Fruit fly (Drosophila melanogaster) whole organism, embryonic: ENCODE data around the gene CG42827.

ENCODE experiments used
- Atf3 ChIP-seq: fragments of 200-800 bp; sonication (Bioruptor generic); optimal IDR thresholded peaks from 3 replicates; lab custom pipeline; 2016; ENCODE audit warnings: missing biosample characterization, missing genetic modification characterization
- B-H1 ChIP-seq: fragments of 200-800 bp; sonication (Bioruptor generic); IDR thresholded peaks from 3 replicates; pipeline ENCODE4 v1.3.6; 2022; ENCODE audit warnings: missing biosample characterization, missing genetic modification characterization
- CG1024 ChIP-seq: fragments of 200-800 bp; sonication (Bioruptor generic); IDR thresholded peaks from 2 replicates; pipeline ENCODE4 v1.3.6; 2022; ENCODE audit warnings: missing biosample characterization, missing genetic modification characterization
- CG10267 ChIP-seq: fragments of 200-800 bp; sonication (Bioruptor generic); optimal IDR thresholded peaks from 2 replicates; lab custom pipeline; 2018; ENCODE audit warnings: missing biosample characterization, mild to moderate bottlenecking, missing genetic modification characterization, moderate library complexity
- CG12236 ChIP-seq: fragments of 200-800 bp; sonication (Bioruptor generic); optimal IDR thresholded peaks from 2 replicates; lab custom pipeline; 2016; ENCODE audit warnings: missing biosample characterization, missing genetic modification characterization
- CG1233 ChIP-seq: fragments of 200-800 bp; sonication (Bioruptor generic); optimal IDR thresholded peaks from 4 replicates; lab custom pipeline; 2018; ENCODE audit warnings: missing biosample characterization, mild to moderate bottlenecking, missing genetic modification characterization
- CG12942 ChIP-seq: fragments of 200-800 bp; sonication (Bioruptor generic); optimal IDR thresholded peaks from 3 replicates; lab custom pipeline; 2016; ENCODE audit warnings: missing biosample characterization, missing genetic modification characterization
- CG14710 ChIP-seq: fragments of 200-800 bp; sonication (Bioruptor generic); optimal IDR thresholded peaks from 3 replicates; lab custom pipeline; 2019; ENCODE audit warnings: missing biosample characterization, mild to moderate bottlenecking, missing genetic modification characterization, moderate library complexity
- CG15073 ChIP-seq: fragments of 200-800 bp; sonication (Bioruptor generic); optimal IDR thresholded peaks from 2 replicates; lab custom pipeline; 2016; ENCODE audit warnings: missing biosample characterization, missing genetic modification characterization
- CG17328 ChIP-seq: fragments of 200-800 bp; sonication (Bioruptor generic); IDR thresholded peaks from 2 replicates; pipeline ENCODE4 v1.3.6; 2022; ENCODE audit warnings: missing biosample characterization, missing genetic modification characterization
- CG17829 ChIP-seq: fragments of 200-800 bp; optimal IDR thresholded peaks from 2 replicates; lab custom pipeline; 2019; ENCODE audit warnings: missing biosample characterization, mild to moderate bottlenecking, missing genetic modification characterization, moderate library complexity
- CG18619 ChIP-seq: fragments of 200-800 bp; sonication (Bioruptor generic); optimal IDR thresholded peaks from 3 replicates; lab custom pipeline; 2017; ENCODE audit warnings: missing biosample characterization, mild to moderate bottlenecking, missing genetic modification characterization
- CG2120 ChIP-seq: fragments of 200-800 bp; sonication (Bioruptor generic); optimal IDR thresholded peaks from 3 replicates; lab custom pipeline; 2016; ENCODE audit warnings: missing biosample characterization, missing genetic modification characterization
- CG30020 ChIP-seq: fragments of 200-800 bp; optimal IDR thresholded peaks from 2 replicates; lab custom pipeline; 2019; ENCODE audit warnings: missing biosample characterization, mild to moderate bottlenecking, missing genetic modification characterization, moderate library complexity
- CG3163 ChIP-seq: fragments of 200-800 bp; sonication (Bioruptor generic); optimal IDR thresholded peaks from 3 replicates; lab custom pipeline; 2016; ENCODE audit warnings: missing biosample characterization, missing genetic modification characterization
- CG7745 ChIP-seq: fragments of 200-800 bp; sonication (Bioruptor generic); optimal IDR thresholded peaks from 2 replicates; lab custom pipeline; 2018; ENCODE audit warnings: missing biosample characterization, mild to moderate bottlenecking, missing genetic modification characterization, moderate library complexity
- CG7987 ChIP-seq: fragments of 200-800 bp; sonication (Bioruptor generic); optimal IDR thresholded peaks from 2 replicates; lab custom pipeline; 2018; ENCODE audit warnings: missing biosample characterization, mild to moderate bottlenecking, missing genetic modification characterization, moderate library complexity
- D19B ChIP-seq: fragments of 200-800 bp; sonication (Bioruptor generic); optimal IDR thresholded peaks from 2 replicates; lab custom pipeline; 2017; ENCODE audit warnings: missing biosample characterization, mild to moderate bottlenecking, missing genetic modification characterization
- Eip74EF ChIP-seq, 2 experiments: fragments of 200-800 bp in 1 of 2; fragments of >200 bp in 1 of 2; sonication (Bioruptor generic) in 1 of 2; optimal IDR thresholded peaks; 2 replicates each; lab custom pipeline; 2017 to 2019; ENCODE audit warnings: missing biosample characterization in 2 of 2, missing genetic modification characterization in 2 of 2, mild to moderate bottlenecking in 1 of 2, moderate library complexity in 1 of 2
- Hmr ChIP-seq: fragments of 200-800 bp; sonication (Bioruptor generic); optimal IDR thresholded peaks from 3 replicates; lab custom pipeline; 2017; ENCODE audit warnings: mild to moderate bottlenecking, missing biosample characterization, missing genetic modification reagents, missing genetic modification characterization
- Meics ChIP-seq: fragments of 200-800 bp; sonication (Bioruptor generic); optimal IDR thresholded peaks from 2 replicates; lab custom pipeline; 2017; ENCODE audit warnings: missing biosample characterization, mild to moderate bottlenecking, missing genetic modification characterization
- Neu2 ChIP-seq: fragments of 200-800 bp; sonication (Bioruptor generic); optimal IDR thresholded peaks from 3 replicates; lab custom pipeline; 2016; ENCODE audit warnings: missing biosample characterization, missing genetic modification characterization, borderline replicate concordance
- Oli ChIP-seq: fragments of 200-800 bp; sonication (Bioruptor generic); optimal IDR thresholded peaks from 2 replicates; lab custom pipeline; 2018; ENCODE audit warnings: missing biosample characterization, mild to moderate bottlenecking, missing genetic modification characterization, moderate library complexity
- Pdp1 ChIP-seq, 2 experiments: fragments of 200-800 bp; sonication (Bioruptor generic); optimal IDR thresholded peaks; 3 replicates each; lab custom pipeline; 2016; ENCODE audit warnings: missing biosample characterization in 2 of 2, missing genetic modification characterization in 2 of 2, mild to moderate bottlenecking in 1 of 2, moderate library complexity in 1 of 2
- Ravus ChIP-seq: fragments of 200-800 bp; sonication (Bioruptor generic); IDR thresholded peaks from 2 replicates; pipeline ENCODE4 v1.3.6; 2022; ENCODE audit warnings: missing biosample characterization, missing genetic modification characterization
- Sox100B ChIP-seq: fragments of 200-800 bp; sonication (Bioruptor generic); optimal IDR thresholded peaks from 3 replicates; lab custom pipeline; 2018; ENCODE audit warnings: missing biosample characterization, mild to moderate bottlenecking, missing genetic modification characterization
- Sox102F ChIP-seq: fragments of 200-800 bp; sonication (Bioruptor generic); optimal IDR thresholded peaks from 2 replicates; lab custom pipeline; 2018; ENCODE audit warnings: missing biosample characterization, mild to moderate bottlenecking, missing genetic modification characterization, moderate library complexity
- Taf1 ChIP-seq: fragments of 200-800 bp; sonication (Bioruptor generic); IDR thresholded peaks from 2 replicates; pipeline ENCODE4 v1.3.6; 2022; ENCODE audit warnings: missing biosample characterization, missing genetic modification characterization
- Tbp ChIP-seq: fragments of >200 bp; optimal IDR thresholded peaks from 2 replicates; lab custom pipeline; 2018; ENCODE audit warnings: missing biosample characterization, missing genetic modification characterization
- Usf ChIP-seq: fragments of 200-800 bp; sonication (Bioruptor generic); optimal IDR thresholded peaks from 2 replicates; lab custom pipeline; 2017; ENCODE audit warnings: missing genotype, missing biosample characterization, missing genetic modification characterization
- ac ChIP-seq: fragments of 200-800 bp; sonication (Bioruptor generic); optimal IDR thresholded peaks from 3 replicates; lab custom pipeline; 2017; ENCODE audit warnings: missing biosample characterization, mild to moderate bottlenecking, missing genetic modification characterization
- cato ChIP-seq: fragments of 200-800 bp; sonication (Bioruptor generic); optimal IDR thresholded peaks from 2 replicates; lab custom pipeline; 2016; ENCODE audit warnings: missing biosample characterization, missing genetic modification characterization, borderline replicate concordance
- dan ChIP-seq: fragments of 200-800 bp; sonication (Bioruptor generic); IDR thresholded peaks from 2 replicates; pipeline ENCODE4 v1.3.6; 2022; ENCODE audit warnings: missing biosample characterization, missing genetic modification characterization
- fd64A ChIP-seq: fragments of 200-800 bp; sonication (Bioruptor generic); optimal IDR thresholded peaks from 3 replicates; lab custom pipeline; 2018; ENCODE audit warnings: missing biosample characterization, mild to moderate bottlenecking, missing genetic modification characterization
- gem ChIP-seq: fragments of 200-800 bp; sonication (Bioruptor generic); optimal IDR thresholded peaks from 2 replicates; lab custom pipeline; 2019; ENCODE audit warnings: missing biosample characterization, mild to moderate bottlenecking, missing genetic modification characterization, moderate library complexity
- hkb ChIP-seq, 2 experiments: fragments of 200-800 bp in 1 of 2; fragments of >200 bp in 1 of 2; sonication (Bioruptor generic) in 1 of 2; IDR thresholded peaks in 1 of 2; optimal IDR thresholded peaks in 1 of 2; 2 replicates each; pipeline versions ENCODE4 v1.3.6 to Lab custom; 2017 to 2022; ENCODE audit warnings: missing biosample characterization in 1 of 2, missing genetic modification characterization in 1 of 2
- insv ChIP-seq, 2 experiments: fragments of 200-800 bp; sonication (Bioruptor generic); optimal IDR thresholded peaks; 3 replicates each; lab custom pipeline; 2016 to 2018; ENCODE audit warnings: missing biosample characterization in 2 of 2, missing genetic modification characterization in 2 of 2
- lab ChIP-seq: fragments of 200-800 bp; sonication (Bioruptor generic); optimal IDR thresholded peaks from 3 replicates; lab custom pipeline; 2017; ENCODE audit warnings: missing biosample characterization, missing genetic modification characterization, mild to moderate bottlenecking, moderate library complexity, missing genetic modification reagents
- lola ChIP-seq, 3 experiments: fragments of >200 bp in 2 of 3; fragments of 200-800 bp in 1 of 3; sonication (Bioruptor generic) in 1 of 3; optimal IDR thresholded peaks; 2 replicates each; lab custom pipeline; 2017 to 2019; ENCODE audit warnings: missing biosample characterization in 3 of 3, missing genetic modification characterization in 3 of 3, mild to moderate bottlenecking in 1 of 3, moderate library complexity in 1 of 3
- nerfin-2 ChIP-seq: fragments of 200-800 bp; sonication (Bioruptor generic); IDR thresholded peaks from 2 replicates; pipeline ENCODE4 v1.3.6; 2022; ENCODE audit warnings: missing biosample characterization, missing genetic modification characterization; ENCODE audit not compliant: partially characterized antibody
- pan ChIP-seq, 4 experiments: fragments of >200 bp in 3 of 4; fragments of 200-800 bp in 1 of 4; sonication (Bioruptor generic) in 1 of 4; optimal IDR thresholded peaks in 3 of 4; IDR thresholded peaks in 1 of 4; 2 replicates each; pipeline versions ENCODE4 v1.3.6 to Lab custom; 2017 to 2022; ENCODE audit warnings: missing biosample characterization in 2 of 4, missing genetic modification characterization in 2 of 4, mixed read lengths in 1 of 4
- pfk ChIP-seq: fragments of 200-800 bp; sonication (Bioruptor generic); optimal IDR thresholded peaks from 2 replicates; lab custom pipeline; 2018; ENCODE audit warnings: missing biosample characterization, mild to moderate bottlenecking, missing genetic modification characterization, moderate library complexity
- psq ChIP-seq: fragments of 200-800 bp; sonication (Bioruptor generic); optimal IDR thresholded peaks from 2 replicates; lab custom pipeline; 2017; ENCODE audit warnings: missing biosample characterization, missing genetic modification characterization
- sens ChIP-seq: fragments of 200-800 bp; sonication (Bioruptor generic); peaks from one replicate; lab custom pipeline; 2016; ENCODE audit warnings: missing biosample characterization, missing genetic modification characterization
- slp2 ChIP-seq: fragments of 200-800 bp; sonication (Bioruptor generic); optimal IDR thresholded peaks from 2 replicates; lab custom pipeline; 2016; ENCODE audit warnings: missing biosample characterization, missing genetic modification characterization
- sug ChIP-seq: fragments of 200-800 bp; optimal IDR thresholded peaks from 2 replicates; lab custom pipeline; 2019; ENCODE audit warnings: missing biosample characterization, mild to moderate bottlenecking, missing genetic modification characterization, moderate library complexity
- tx ChIP-seq: fragments of 200-800 bp; sonication (Bioruptor generic); optimal IDR thresholded peaks from 2 replicates; lab custom pipeline; 2016; ENCODE audit warnings: missing biosample characterization, missing genetic modification characterization
- usp ChIP-seq: fragments of >200 bp; optimal IDR thresholded peaks from 2 replicates; lab custom pipeline; 2017; ENCODE audit warnings: missing biosample characterization, missing genetic modification characterization
- yki ChIP-seq: fragments of >200 bp; optimal IDR thresholded peaks from 3 replicates; lab custom pipeline; 2018
- zfh1 ChIP-seq: fragments of 200-800 bp; sonication (Bioruptor generic); IDR thresholded peaks from 3 replicates; pipeline ENCODE4 v1.3.6; 2022; ENCODE audit warnings: missing biosample characterization, missing genetic modification characterization

CG42827 gene

DNA sequence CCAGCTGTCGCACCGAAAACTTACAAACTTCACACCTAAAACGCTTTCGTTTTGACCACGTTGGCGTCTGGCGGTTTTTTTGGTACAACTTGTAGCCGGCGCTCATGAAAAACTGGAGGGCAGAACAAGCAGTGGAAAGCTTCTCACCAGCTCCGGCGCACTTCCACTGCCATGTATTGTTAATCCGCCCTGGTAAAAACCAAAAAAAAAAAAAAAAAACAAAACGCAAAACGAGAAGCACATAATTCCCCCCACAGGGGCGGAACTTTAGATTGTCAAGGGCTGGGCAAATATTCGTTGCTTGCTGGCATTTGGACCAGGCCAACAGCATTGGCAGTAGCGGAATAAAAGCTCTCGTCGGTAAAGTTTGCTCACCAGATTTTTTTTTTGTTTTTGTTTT, 1.6 kb downstream of the CG42827 start (continued):
- TF ChIP-seq CG30020 (tag; lab: Kevin White, UChicago) (no peak), tx (no peak), Sox102F (GFP tag; lab: Kevin White, UChicago) (no peak), CG7987 (GFP tag; lab: Kevin White, UChicago) (no peak), sens (GFP tag; lab: Kevin White, UChicago) (no peak), CG7745 (tag; lab: Kevin White, UChicago) (no peak), yki (no peak), lab (GFP tag; lab: Kevin White, UChicago) (no peak), ac (GFP tag; lab: Kevin White, UChicago) (no peak), CG1024 (no peak), Usf (no peak), CG12942 (GFP tag; lab: Kevin White, UChicago) (no peak), B-H1 (GFP tag; lab: Robert Waterston, UW) (no peak), Oli (no peak), pan (optimal IDR thresholded peaks at IDR 0.05; lab: Kevin White, UChicago) (no peak), pan (GFP tag; optimal IDR thresholded peaks at IDR 0.05 in 1 of 2, IDR thresholded peaks at IDR 0.05 in 1 of 2) (no peak), CG15073 (GFP tag; lab: Kevin White, UChicago) (no peak), hkb (optimal IDR thresholded peaks at IDR 0.05; lab: Kevin White, UChicago) (no peak), hkb (GFP tag; IDR thresholded peaks at IDR 0.05; lab: Robert Waterston, UW) (no peak), Sox100B (GFP tag; lab: Kevin White, UChicago) (no peak), Pdp1 (GFP tag; optimal IDR thresholded peaks at IDR 0.05; lab: Kevin White, UChicago) (peak in 1 of 2 experiments; percentile 36), cato (GFP tag; lab: Kevin White, UChicago) (no peak), CG14710 (tag; lab: Kevin White, UChicago) (no peak), insv (GFP tag; optimal IDR thresholded peaks at IDR 0.05; lab: Kevin White, UChicago) (no peak), CG1233 (GFP tag; lab: Kevin White, UChicago) (no peak), CG2120 (peak; percentile 34), Ravus (GFP tag; lab: Robert Waterston, UW) (no peak), fd64A (no peak), Taf1 (no peak), Neu2 (no peak), psq (GFP tag; lab: Kevin White, UChicago) (no peak), nerfin-2 (GFP tag; lab: Robert Waterston, UW) (no peak), lola (GFP tag; optimal IDR thresholded peaks at IDR 0.05; lab: Kevin White, UChicago) (no peak), Eip74EF (GFP tag; optimal IDR thresholded peaks at IDR 0.05; lab: Kevin White, UChicago) (no peak), CG17829 (tag; lab: Kevin White, UChicago) (no peak), Atf3 (GFP tag; lab: Kevin White, UChicago) (no peak), D19B (GFP tag; lab: Kevin White, UChicago) (no peak), dan (GFP tag; lab: Robert Waterston, UW) (no peak), gem (tag; lab: Kevin White, UChicago) (no peak), Hmr (GFP tag; lab: Kevin White, UChicago) (peak; percentile 17), zfh1 (no peak), Tbp (no peak), usp (GFP tag; lab: Kevin White, UChicago) (no peak), slp2 (GFP tag; lab: Kevin White, UChicago) (no peak), pfk (GFP tag; lab: Kevin White, UChicago) (no peak), Meics (GFP tag; lab: Kevin White, UChicago) (no peak), CG12236 (no peak), sug (peak; percentile 79), CG3163 (GFP tag; lab: Kevin White, UChicago) (no peak), CG10267 (tag; lab: Kevin White, UChicago) (no peak), CG17328 (GFP tag; lab: Robert Waterston, UW) (no peak; the same call in 1 of the 2 replicates), CG18619 (GFP tag; lab: Kevin White, UChicago) (no peak)
